Worm (Caenorhabditis elegans): ENCODE results near the gene F44B9.2.
A peak's percentile ranks its signal among the peaks of the same experiment; 100 is the strongest.

The F44B9.2 gene

DNA sequence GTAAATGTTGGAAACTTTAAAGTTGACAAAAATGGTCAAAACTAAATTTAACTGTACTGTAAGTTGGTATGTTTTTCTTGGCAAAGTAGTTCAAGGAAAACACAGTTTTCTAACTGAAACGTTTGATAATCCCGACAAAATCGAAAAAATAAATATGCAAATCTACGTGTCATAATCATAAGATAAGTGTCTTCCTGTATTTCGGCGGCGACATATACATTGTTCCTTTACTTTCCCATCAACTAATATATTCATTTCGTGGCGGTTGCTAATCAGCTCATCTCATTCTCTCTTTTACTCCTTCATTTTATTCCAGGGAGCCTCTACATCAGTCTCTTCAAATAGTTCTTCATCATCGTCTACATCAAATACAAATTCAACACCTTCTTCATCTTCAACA is 45.5 kb downstream of the F44B9.2 start (continued):
- TF ChIP-seq lin-26 (GFP tag; IDR thresholded peaks at IDR 0.05): no peak

DNA sequence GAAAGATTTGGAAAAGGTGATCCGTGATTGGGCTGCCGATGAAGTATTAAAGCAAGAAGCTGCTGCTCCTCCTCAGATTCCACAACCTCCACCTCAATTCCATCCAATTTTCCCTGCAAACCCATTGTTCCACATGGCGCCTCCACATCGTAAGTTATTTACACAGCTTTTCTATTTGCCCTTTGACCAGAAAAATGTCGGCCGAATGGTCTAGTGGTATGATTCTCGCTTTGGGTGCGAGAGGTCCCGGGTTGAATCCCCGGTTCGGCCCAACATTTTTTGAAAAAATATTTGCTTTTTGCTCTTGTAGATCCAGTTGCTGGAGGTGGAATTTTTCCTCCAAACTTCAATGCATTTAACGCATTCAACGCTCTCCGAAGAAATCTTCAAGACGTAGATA is 46.9 kb downstream of the F44B9.2 start:
- TF ChIP-seq snpc-4 (GFP tag; optimal IDR thresholded peaks at IDR 0.05): peak; percentile 56
- peak in 3 of 4 experiments; percentile 86 to 88 (median 87) for TF ChIP-seq snpc-4 (tag; optimal IDR thresholded peaks at IDR 0.05)
- no peak for TF ChIP-seq lag-1 (GFP tag; IDR thresholded peaks at IDR 0.05)
- TF ChIP-seq madf-3 (GFP tag; IDR thresholded peaks at IDR 0.05): no peak
- peak; percentile 92 for TF ChIP-seq tbp1 (GFP tag; optimal IDR thresholded peaks at IDR 0.05)
- peak; percentile 76 for TF ChIP-seq snpc-3.4 (tag; optimal IDR thresholded peaks at IDR 0.05)
- TF ChIP-seq rpc-1 (optimal IDR thresholded peaks at IDR 0.05): peak; percentile 66
- TF ChIP-seq rpc-1 (tag; optimal IDR thresholded peaks at IDR 0.05): peak; percentile 74
- TF ChIP-seq hmg-1.2 (GFP tag; IDR thresholded peaks at IDR 0.05): peak; percentile 39; the same call in 1 of the 2 replicates
- TF ChIP-seq egl-44 (GFP tag; IDR thresholded peaks at IDR 0.05): 0 out of 2 replicates have a peak, but pooled peaks have one; percentile 11
- TF ChIP-seq die-1 (tag; optimal IDR thresholded peaks at IDR 0.05): peak; percentile 65
- TF ChIP-seq lin-26 (GFP tag; IDR thresholded peaks at IDR 0.05): peak; percentile 76
- TF ChIP-seq F49E8.2 (tag; optimal IDR thresholded peaks at IDR 0.05; ENCODE audit: insufficient read depth): peak; percentile 7
- TF ChIP-seq him-1 (tag; optimal IDR thresholded peaks at IDR 0.05): peak; percentile 58
- no peak for TF ChIP-seq ceh-79 (tag; optimal IDR thresholded peaks at IDR 0.05)
- peak; percentile 72 for TF ChIP-seq B0261.1 (tag; optimal IDR thresholded peaks at IDR 0.05)
- no peak for TF ChIP-seq pbrm-1 (GFP tag; IDR thresholded peaks at IDR 0.05)
- TF ChIP-seq nfyb-1 (GFP tag; IDR thresholded peaks at IDR 0.05): 0 out of 2 replicates have a peak, but pooled peaks have one; percentile 70
- TF ChIP-seq snpc-1.1 (tag; optimal IDR thresholded peaks at IDR 0.05; ENCODE audit: insufficient read depth): peak; percentile 89
- 0 out of 2 replicates have a peak, but pooled peaks have one; percentile 14 for TF ChIP-seq B0019.2 (GFP tag; conservative IDR thresholded peaks at IDR 0.05)
- TF ChIP-seq F23B12.7 (tag; optimal IDR thresholded peaks at IDR 0.05; ENCODE audit: insufficient read depth): peak; percentile 58
- TF ChIP-seq unc-62 (GFP tag; optimal IDR thresholded peaks at IDR 0.05): no peak
- TF ChIP-seq ceh-100 (GFP tag; IDR thresholded peaks at IDR 0.05): no peak
- TF ChIP-seq chd-7 (tag; optimal IDR thresholded peaks at IDR 0.05): no peak

All from whole organism, young adult.